Fruit fly (Drosophila melanogaster) whole organism, adult: ENCODE results near the gene ec.

Source experiments
- CG11617 ChIP-seq: fragments of 200-800 bp; sonication (Bioruptor generic); optimal IDR thresholded peaks from 2 replicates; lab custom pipeline; 2017; ENCODE audit warnings: mild to moderate bottlenecking, missing biosample characterization, missing genetic modification reagents, missing genetic modification characterization
- CG12768 ChIP-seq: fragments of 200-800 bp; sonication (Bioruptor generic); optimal IDR thresholded peaks from 2 replicates; lab custom pipeline; 2017; ENCODE audit warnings: missing biosample characterization, missing genetic modification characterization, mild to moderate bottlenecking, moderate library complexity, missing genetic modification reagents
- CG14711 ChIP-seq: fragments of 200-800 bp; sonication (Bioruptor generic); optimal IDR thresholded peaks from 2 replicates; lab custom pipeline; 2018; ENCODE audit warnings: missing biosample characterization, mild to moderate bottlenecking, missing genetic modification characterization, moderate library complexity
- CG1620 ChIP-seq: fragments of 200-800 bp; sonication (Bioruptor generic); optimal IDR thresholded peaks from 2 replicates; lab custom pipeline; 2016; ENCODE audit warnings: missing biosample characterization, missing genetic modification characterization
- CG33017 ChIP-seq: fragments of 200-800 bp; sonication (Bioruptor generic); optimal IDR thresholded peaks from 2 replicates; lab custom pipeline; 2018; ENCODE audit warnings: missing biosample characterization, mild to moderate bottlenecking, missing genetic modification characterization, moderate library complexity
- CG5204 ChIP-seq: fragments of 200-800 bp; sonication (Bioruptor generic); optimal IDR thresholded peaks from 2 replicates; lab custom pipeline; 2016; ENCODE audit warnings: missing biosample characterization, missing genetic modification characterization
- CG7045 ChIP-seq: fragments of 200-800 bp; sonication (Bioruptor generic); optimal IDR thresholded peaks from 2 replicates; lab custom pipeline; 2017; ENCODE audit warnings: missing biosample characterization, mild to moderate bottlenecking, missing genetic modification characterization
- CG7101 ChIP-seq: fragments of 200-800 bp; sonication (Bioruptor generic); optimal IDR thresholded peaks from 2 replicates; lab custom pipeline; 2018; ENCODE audit warnings: missing biosample characterization, mild to moderate bottlenecking, missing genetic modification characterization, moderate library complexity
- Clk ChIP-seq: fragments of 200-800 bp; sonication (Bioruptor generic); optimal IDR thresholded peaks from 2 replicates; lab custom pipeline; 2017; ENCODE audit warnings: missing biosample characterization, missing genetic modification characterization
- Crg-1 ChIP-seq: fragments of 200-800 bp; sonication (Bioruptor generic); optimal IDR thresholded peaks from 2 replicates; lab custom pipeline; 2016; ENCODE audit warnings: missing biosample characterization, missing genetic modification characterization
- Hr96 ChIP-seq: fragments of 200-800 bp; sonication (Bioruptor generic); optimal IDR thresholded peaks from 2 replicates; lab custom pipeline; 2016; ENCODE audit warnings: missing biosample characterization, missing genetic modification characterization
- Mnt ChIP-seq: fragments of 200-800 bp; sonication (Bioruptor generic); optimal IDR thresholded peaks from 2 replicates; lab custom pipeline; 2016; ENCODE audit warnings: missing biosample characterization, mild to moderate bottlenecking, missing genetic modification characterization
- bab1 ChIP-seq: fragments of 200-800 bp; sonication (Bioruptor generic); optimal IDR thresholded peaks from 3 replicates; lab custom pipeline; 2019; ENCODE audit warnings: missing biosample characterization, mild to moderate bottlenecking, missing genetic modification characterization, moderate library complexity
- cic ChIP-seq: fragments of 200-800 bp; sonication (Bioruptor generic); optimal IDR thresholded peaks from 2 replicates; lab custom pipeline; 2017; ENCODE audit warnings: missing biosample characterization, mild to moderate bottlenecking, missing genetic modification characterization, moderate library complexity
- cnc ChIP-seq, 2 experiments: fragments of >200 bp; optimal IDR thresholded peaks; 2 replicates each; lab custom pipeline; 2017
- kay ChIP-seq: fragments of 200-800 bp; sonication (Bioruptor generic); peaks from one replicate; lab custom pipeline; 2016; ENCODE audit warnings: missing biosample characterization, missing genetic modification characterization, borderline replicate concordance
- ovo ChIP-seq: fragments of 200-800 bp; sonication (Bioruptor generic); optimal IDR thresholded peaks from 2 replicates; lab custom pipeline; 2016; ENCODE audit warnings: missing biosample characterization, missing genetic modification characterization
- pad ChIP-seq: fragments of 200-800 bp; sonication (Bioruptor generic); optimal IDR thresholded peaks from 3 replicates; lab custom pipeline; 2017; ENCODE audit warnings: missing biosample characterization, missing genetic modification characterization, mild to moderate bottlenecking, moderate library complexity, missing genetic modification reagents
- tj ChIP-seq: fragments of 200-800 bp; sonication (Bioruptor generic); optimal IDR thresholded peaks from 3 replicates; lab custom pipeline; 2017; ENCODE audit warnings: missing biosample characterization, mild to moderate bottlenecking, missing genetic modification characterization, moderate library complexity
- toe ChIP-seq: fragments of 200-800 bp; sonication (Bioruptor generic); optimal IDR thresholded peaks from 2 replicates; lab custom pipeline; 2016; ENCODE audit warnings: missing biosample characterization, missing genetic modification characterization

ec gene

DNA sequence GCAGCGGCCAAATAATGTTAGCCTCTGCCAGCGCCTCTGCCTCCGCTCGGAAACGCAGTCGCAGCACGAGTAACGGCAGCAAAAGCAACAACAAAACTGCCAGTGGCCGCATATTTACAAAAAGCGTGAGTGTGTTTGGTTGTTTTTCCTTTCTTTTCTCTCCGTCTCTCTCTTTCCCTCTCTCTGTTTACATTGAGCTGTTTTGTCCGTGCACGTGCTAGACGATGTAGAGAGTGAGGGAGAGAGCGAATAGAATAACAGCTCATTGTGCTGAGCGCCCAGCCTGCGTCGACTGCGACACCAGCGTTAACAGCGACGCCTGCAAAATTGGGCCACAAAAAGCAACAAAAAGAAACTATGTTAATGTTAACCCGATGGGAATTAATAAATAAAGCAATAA lies 34.3 kb upstream of the ec start:
- TF ChIP-seq CG7045 (GFP tag; lab: Kevin White, UChicago) = peak; percentile 51
- TF ChIP-seq CG11617 (GFP tag; lab: Kevin White, UChicago) = peak; percentile 70
- peak; percentile 46 for TF ChIP-seq CG14711
- TF ChIP-seq toe (GFP tag; lab: Kevin White, UChicago) = no peak
- peak; percentile 98 for TF ChIP-seq kay
- no peak for TF ChIP-seq Hr96
- peak; percentile 94 for TF ChIP-seq tj (GFP tag; lab: Kevin White, UChicago)
- peak; percentile 80 for TF ChIP-seq bab1 (GFP tag; lab: Kevin White, UChicago)
- peak; percentile 74 for TF ChIP-seq Crg-1 (GFP tag; lab: Kevin White, UChicago)
- TF ChIP-seq Mnt (GFP tag; lab: Kevin White, UChicago) = peak; percentile 99
- TF ChIP-seq cnc (optimal IDR thresholded peaks at IDR 0.05; lab: Kevin White, UChicago) = no peak
- TF ChIP-seq cic (GFP tag; lab: Kevin White, UChicago) = peak; percentile 91
- TF ChIP-seq CG33017 (tag; lab: Kevin White, UChicago) = peak; percentile 68
- TF ChIP-seq CG12768 (GFP tag; lab: Kevin White, UChicago) = peak; percentile 60
- peak; percentile 61 for TF ChIP-seq Clk (GFP tag; lab: Kevin White, UChicago)
- TF ChIP-seq pad = peak; percentile 72
- TF ChIP-seq CG5204 (GFP tag; lab: Kevin White, UChicago) = no peak
- TF ChIP-seq CG7101 (tag; lab: Kevin White, UChicago) = peak; percentile 77
- peak; percentile 61 for TF ChIP-seq CG1620
- peak; percentile 92 for TF ChIP-seq ovo

DNA sequence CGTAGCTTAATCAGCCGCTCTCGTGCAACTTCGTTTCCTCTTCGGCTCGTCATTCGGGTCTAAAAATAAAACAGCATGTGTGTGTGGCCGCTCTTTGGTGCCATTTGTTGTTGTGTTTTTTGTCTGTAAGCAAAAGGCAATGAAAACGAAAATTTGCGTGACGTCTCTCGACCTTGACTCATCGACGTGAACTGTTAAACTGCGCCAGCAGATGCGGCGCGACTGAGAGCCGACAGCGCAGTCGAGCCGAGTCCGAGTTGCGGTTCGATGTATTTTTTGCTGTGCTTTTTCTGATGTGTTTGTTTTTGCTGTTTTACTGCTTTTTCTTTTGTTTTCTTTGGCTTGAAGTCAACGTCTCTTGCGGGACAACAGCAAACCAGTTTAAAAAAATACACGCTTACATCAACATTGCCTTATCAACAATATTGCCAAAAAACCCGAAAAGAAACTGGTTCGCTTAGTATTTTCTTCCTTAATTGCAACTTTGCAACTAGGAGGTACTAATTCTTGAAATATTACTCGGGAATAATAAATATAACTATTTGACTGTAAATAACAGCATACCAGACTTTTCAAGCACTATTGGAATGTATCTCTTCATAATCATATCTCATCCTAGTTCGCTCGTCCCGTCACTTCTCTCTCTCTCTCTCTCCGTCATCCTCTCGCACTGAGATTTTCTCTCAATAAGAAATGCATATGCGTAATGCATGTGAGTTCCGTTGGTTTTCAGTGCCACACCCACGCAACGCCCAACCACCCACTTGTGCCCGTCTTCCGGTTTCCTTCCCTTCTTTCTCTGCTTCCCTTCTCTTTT lies 33.2 kb upstream of the ec start:
- TF ChIP-seq CG1620 (no peak), CG33017 (tag; lab: Kevin White, UChicago) (no peak), cic (GFP tag; lab: Kevin White, UChicago) (peak; percentile 81), Clk (GFP tag; lab: Kevin White, UChicago) (no peak), pad (no peak), Mnt (GFP tag; lab: Kevin White, UChicago) (peak; percentile 76), bab1 (GFP tag; lab: Kevin White, UChicago) (peak; percentile 55), cnc (optimal IDR thresholded peaks at IDR 0.05; lab: Kevin White, UChicago) (no peak), CG12768 (GFP tag; lab: Kevin White, UChicago) (peak; percentile 52), Hr96 (no peak), CG14711 (no peak), ovo (peak; percentile 26), Crg-1 (GFP tag; lab: Kevin White, UChicago) (no peak), CG7045 (GFP tag; lab: Kevin White, UChicago) (no peak), CG5204 (GFP tag; lab: Kevin White, UChicago) (no peak), CG11617 (GFP tag; lab: Kevin White, UChicago) (peak; percentile 14), tj (GFP tag; lab: Kevin White, UChicago) (peak; percentile 96), toe (GFP tag; lab: Kevin White, UChicago) (no peak), CG7101 (tag; lab: Kevin White, UChicago) (peak; percentile 48), kay (peak; percentile 92)

DNA sequence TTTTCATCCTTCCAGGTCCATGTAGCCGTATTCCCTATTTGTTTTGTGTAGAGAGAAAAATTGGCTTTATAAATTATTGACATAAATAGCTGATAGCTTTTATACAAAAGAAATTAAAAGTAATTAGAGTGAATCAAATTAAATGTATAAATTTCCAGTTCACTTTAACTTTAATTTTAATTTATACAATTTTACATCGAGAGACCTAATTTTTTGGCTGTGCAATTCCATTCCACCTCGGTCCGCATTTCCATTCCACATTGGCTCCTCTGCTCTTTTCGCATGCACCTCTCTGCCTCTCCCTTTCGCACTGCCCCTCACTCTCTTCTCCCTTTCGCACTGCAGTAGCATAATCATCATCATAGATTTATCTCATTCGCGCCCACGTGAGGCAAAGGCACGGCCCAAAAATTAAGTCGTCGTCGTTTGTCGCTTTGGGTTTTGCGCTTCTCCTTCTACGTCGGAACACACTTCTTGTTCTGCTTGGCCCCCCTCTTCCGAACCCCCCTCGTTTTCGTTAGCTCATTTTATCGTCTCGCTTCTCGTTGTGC lies 32.5 kb upstream of the ec start:
- peak; percentile 17 for TF ChIP-seq CG14711
- TF ChIP-seq Mnt (GFP tag; lab: Kevin White, UChicago) = no peak
- peak; percentile 86 for TF ChIP-seq pad

DNA sequence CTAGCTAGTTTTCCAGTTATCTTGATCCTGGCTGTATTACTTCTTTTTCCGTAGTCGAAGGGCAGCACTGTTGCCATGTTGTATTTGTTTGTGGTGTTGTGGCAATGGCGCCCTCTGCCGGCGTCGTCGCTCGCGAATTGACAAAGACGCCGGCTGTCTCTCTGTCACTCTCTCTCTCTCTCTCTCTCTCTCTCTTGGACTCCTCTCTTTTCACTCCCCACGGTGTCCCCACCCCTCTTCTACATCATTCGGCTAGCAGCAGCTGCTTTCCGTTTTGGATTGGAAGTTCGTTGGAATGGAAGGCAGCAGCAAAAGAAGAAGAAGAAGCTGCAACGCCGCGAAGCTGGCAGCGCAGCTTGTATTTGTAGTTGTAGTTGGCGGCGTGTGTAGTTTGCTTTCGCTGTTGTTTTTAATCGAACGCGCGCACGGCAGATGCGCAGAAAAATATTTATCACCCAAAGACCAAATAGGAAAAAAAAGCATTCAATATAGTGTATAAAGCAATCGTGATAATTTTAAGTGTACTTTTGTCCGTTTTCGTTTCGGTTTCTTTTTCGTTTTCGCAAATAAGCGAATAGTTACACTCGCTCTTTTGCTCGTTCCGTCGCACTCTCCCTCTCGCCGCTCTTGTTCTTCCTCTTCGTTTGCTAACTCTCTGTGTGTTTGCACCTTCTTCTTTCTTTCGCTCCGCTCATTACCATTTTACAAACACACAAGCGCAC lies 31.7 kb upstream of the ec start:
- peak; percentile 77 for TF ChIP-seq tj (GFP tag; lab: Kevin White, UChicago)
- TF ChIP-seq CG1620 = no peak
- peak; percentile 24 for TF ChIP-seq CG7101 (tag; lab: Kevin White, UChicago)
- peak; percentile 65 for TF ChIP-seq bab1 (GFP tag; lab: Kevin White, UChicago)
- TF ChIP-seq CG7045 (GFP tag; lab: Kevin White, UChicago) = peak; percentile 15
- TF ChIP-seq Clk (GFP tag; lab: Kevin White, UChicago) = no peak
- peak; percentile 11 for TF ChIP-seq pad
- TF ChIP-seq CG14711 = no peak
- TF ChIP-seq ovo = peak; percentile 21
- peak; percentile 81 for TF ChIP-seq kay
- TF ChIP-seq Crg-1 (GFP tag; lab: Kevin White, UChicago) = peak; percentile 15
- no peak for TF ChIP-seq CG33017 (tag; lab: Kevin White, UChicago)
- no peak for TF ChIP-seq Hr96
- no peak for TF ChIP-seq CG5204 (GFP tag; lab: Kevin White, UChicago)
- TF ChIP-seq Mnt (GFP tag; lab: Kevin White, UChicago) = peak; percentile 49
- TF ChIP-seq CG11617 (GFP tag; lab: Kevin White, UChicago) = peak; percentile 56
- TF ChIP-seq toe (GFP tag; lab: Kevin White, UChicago) = no peak
- TF ChIP-seq cnc (optimal IDR thresholded peaks at IDR 0.05; lab: Kevin White, UChicago) = no peak
- TF ChIP-seq cic (GFP tag; lab: Kevin White, UChicago) = peak; percentile 58
- peak; percentile 33 for TF ChIP-seq CG12768 (GFP tag; lab: Kevin White, UChicago)

DNA sequence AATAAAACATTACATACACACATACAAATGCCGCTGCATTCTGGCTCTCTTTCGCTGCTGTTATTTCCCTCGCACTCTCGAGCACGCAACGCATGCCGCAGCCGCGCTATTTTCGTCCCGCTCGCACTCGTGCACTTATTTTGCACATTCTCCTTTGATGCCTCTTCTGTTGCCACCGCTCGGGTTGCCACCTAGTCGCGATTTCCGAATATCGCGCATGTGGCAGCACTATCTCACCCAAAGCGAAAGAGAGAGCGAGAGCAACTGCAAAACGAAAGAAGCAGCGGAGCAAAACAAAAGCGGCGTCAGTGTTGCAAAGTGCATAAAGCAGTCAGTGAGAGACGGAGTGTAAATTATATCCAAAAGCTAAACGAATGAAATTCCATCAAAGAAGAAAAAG lies 30.6 kb upstream of the ec start:
- peak; percentile 73 for TF ChIP-seq kay
- TF ChIP-seq CG7101 (tag; lab: Kevin White, UChicago) = peak; percentile 75
- TF ChIP-seq CG12768 (GFP tag; lab: Kevin White, UChicago) = peak; percentile 41
- peak; percentile 71 for TF ChIP-seq bab1 (GFP tag; lab: Kevin White, UChicago)
- peak; percentile 98 for TF ChIP-seq Mnt (GFP tag; lab: Kevin White, UChicago)
- TF ChIP-seq pad = peak; percentile 61
- peak; percentile 88 for TF ChIP-seq cic (GFP tag; lab: Kevin White, UChicago)
- TF ChIP-seq CG1620 = peak; percentile 55
- TF ChIP-seq tj (GFP tag; lab: Kevin White, UChicago) = peak; percentile 23
- peak; percentile 8 for TF ChIP-seq CG33017 (tag; lab: Kevin White, UChicago)
- TF ChIP-seq Hr96 = no peak
- no peak for TF ChIP-seq CG5204 (GFP tag; lab: Kevin White, UChicago)
- no peak for TF ChIP-seq Clk (GFP tag; lab: Kevin White, UChicago)
- TF ChIP-seq CG11617 (GFP tag; lab: Kevin White, UChicago) = no peak
- TF ChIP-seq Crg-1 (GFP tag; lab: Kevin White, UChicago) = no peak
- TF ChIP-seq CG14711 = peak; percentile 60
- peak; percentile 18 for TF ChIP-seq ovo
- no peak for TF ChIP-seq toe (GFP tag; lab: Kevin White, UChicago)
